Worm (Caenorhabditis elegans) whole organism, L2 larva: Measurements from ENCODE around the gene K02D10.2.

Experiments used
- C34F6.9 ChIP-seq: fragments of 150-350 bp; optimal IDR thresholded peaks from 2 replicates; lab custom pipeline; 2014; ENCODE audit warnings: missing biosample characterization, missing genetic modification characterization
- F13H6.1 ChIP-seq: sonication (generic microtip); optimal IDR thresholded peaks from 2 replicates; lab custom pipeline; 2016; ENCODE audit warnings: missing genetic modification characterization, missing compliant biosample characterization
- R02D3.7 ChIP-seq: fragments of 150-350 bp; optimal IDR thresholded peaks from 2 replicates; lab custom pipeline; 2014; ENCODE audit warnings: missing biosample characterization, missing genetic modification characterization
- Y55F3AM.14 ChIP-seq: fragments of 200-800 bp; sonication (Bioruptor generic); optimal IDR thresholded peaks from 2 replicates; lab custom pipeline; 2018; ENCODE audit warnings: mild to moderate bottlenecking, missing genetic modification characterization, missing compliant biosample characterization
- ZK546.5 ChIP-seq: sonication (generic microtip); optimal IDR thresholded peaks from 2 replicates; lab custom pipeline; 2017; ENCODE audit warnings: missing biosample characterization, missing genetic modification characterization
- alr-1 ChIP-seq: fragments of 150-350 bp; optimal IDR thresholded peaks from 2 replicates; lab custom pipeline; 2014; ENCODE audit warnings: missing biosample characterization, missing genetic modification characterization
- aly-2 ChIP-seq: fragments of 150-350 bp; optimal IDR thresholded peaks from 2 replicates; lab custom pipeline; 2014; ENCODE audit warnings: missing biosample characterization, missing genetic modification characterization
- ama-1 ChIP-seq: fragments of 150-350 bp; optimal IDR thresholded peaks from 2 replicates; lab custom pipeline; 2018; ENCODE audit warnings: inconsistent platforms
- blmp-1 ChIP-seq: sonication (generic microtip); optimal IDR thresholded peaks from 2 replicates; lab custom pipeline; 2017; ENCODE audit warnings: missing genetic modification characterization, mild to moderate bottlenecking, missing compliant biosample characterization, antibody characterized with exemption, moderate library complexity; ENCODE audit not compliant: insufficient read depth
- ceh-16 ChIP-seq: fragments of 150-350 bp; optimal IDR thresholded peaks from 2 replicates; lab custom pipeline; 2014; ENCODE audit warnings: missing biosample characterization, missing genetic modification characterization
- ceh-82 ChIP-seq: fragments of 150-350 bp; optimal IDR thresholded peaks from 2 replicates; lab custom pipeline; 2014; ENCODE audit warnings: missing biosample characterization, missing genetic modification characterization
- crh-2 ChIP-seq: sonication (generic microtip); optimal IDR thresholded peaks from 2 replicates; lab custom pipeline; 2017; ENCODE audit warnings: missing biosample characterization, missing genetic modification characterization
- dmd-4 ChIP-seq: sonication (generic microtip); optimal IDR thresholded peaks from 2 replicates; lab custom pipeline; 2017; ENCODE audit warnings: missing biosample characterization, missing genetic modification characterization
- egl-27 ChIP-seq: sonication (generic microtip); optimal IDR thresholded peaks from 3 replicates; lab custom pipeline; 2017; ENCODE audit warnings: missing biosample characterization, missing genetic modification reagents, missing genetic modification characterization
- elt-1 ChIP-seq: fragments of 150-350 bp; optimal IDR thresholded peaks from 2 replicates; lab custom pipeline; 2014; ENCODE audit warnings: missing biosample characterization, missing genetic modification characterization
- elt-3 ChIP-seq: sonication (generic microtip); optimal IDR thresholded peaks from 2 replicates; lab custom pipeline; 2017; ENCODE audit warnings: missing biosample characterization, missing genetic modification characterization
- fos-1 ChIP-seq: fragments of 150-350 bp; optimal IDR thresholded peaks from 2 replicates; lab custom pipeline; 2014; ENCODE audit warnings: missing biosample characterization, missing genetic modification characterization
- gmeb-1 ChIP-seq: fragments of 150-350 bp; optimal IDR thresholded peaks from 2 replicates; lab custom pipeline; 2014; ENCODE audit warnings: missing biosample characterization, missing genetic modification characterization
- lin-11 ChIP-seq: fragments of 150-350 bp; sonication (generic microtip); optimal IDR thresholded peaks from 2 replicates; lab custom pipeline; 2014; ENCODE audit warnings: missing biosample characterization, missing genetic modification characterization, inconsistent platforms, mixed read lengths
- lin-13 ChIP-seq: fragments of 150-350 bp; optimal IDR thresholded peaks from 2 replicates; lab custom pipeline; 2014; ENCODE audit warnings: missing biosample characterization, missing genetic modification reagents, missing genetic modification characterization
- lsy-2 ChIP-seq, 2 experiments: fragments of 150-350 bp in 1 of 2; sonication (generic microtip) in 1 of 2; optimal IDR thresholded peaks; 2 replicates each; lab custom pipeline; 2014 to 2017; ENCODE audit warnings: missing biosample characterization in 2 of 2, missing genetic modification characterization in 2 of 2
- mab-5 ChIP-seq: fragments of 150-350 bp; optimal IDR thresholded peaks from 2 replicates; lab custom pipeline; 2014; ENCODE audit warnings: missing biosample characterization, missing genetic modification characterization
- mbf-1 ChIP-seq: sonication (generic microtip); optimal IDR thresholded peaks from 2 replicates; lab custom pipeline; 2017; ENCODE audit warnings: missing biosample characterization, missing genetic modification characterization
- mdl-1 ChIP-seq, 2 experiments: fragments of 150-350 bp in 1 of 2; sonication (generic microtip) in 1 of 2; optimal IDR thresholded peaks; 2 replicates each; lab custom pipeline; 2017; ENCODE audit warnings: missing biosample characterization in 2 of 2, missing genetic modification characterization in 2 of 2
- nhr-10 ChIP-seq: sonication (generic microtip); optimal IDR thresholded peaks from 2 replicates; lab custom pipeline; 2017; ENCODE audit warnings: missing biosample characterization, missing genetic modification characterization
- nhr-11 ChIP-seq: fragments of 150-350 bp; optimal IDR thresholded peaks from 2 replicates; lab custom pipeline; 2014; ENCODE audit warnings: missing biosample characterization, missing genetic modification characterization
- nhr-12 ChIP-seq: fragments of 150-350 bp; optimal IDR thresholded peaks from 2 replicates; lab custom pipeline; 2014; ENCODE audit warnings: missing biosample characterization, missing genetic modification characterization
- nhr-129 ChIP-seq: fragments of 150-350 bp; optimal IDR thresholded peaks from 2 replicates; lab custom pipeline; 2014; ENCODE audit warnings: missing biosample characterization, missing genetic modification characterization
- nhr-21 ChIP-seq: fragments of 150-350 bp; optimal IDR thresholded peaks from 2 replicates; lab custom pipeline; 2014; ENCODE audit warnings: missing biosample characterization, missing genetic modification characterization
- nhr-23 ChIP-seq: fragments of 150-350 bp; optimal IDR thresholded peaks from 2 replicates; lab custom pipeline; 2014; ENCODE audit warnings: missing biosample characterization, missing genetic modification reagents, missing genetic modification characterization
- nhr-25 ChIP-seq: fragments of 150-350 bp; sonication (generic microtip); optimal IDR thresholded peaks from 3 replicates; lab custom pipeline; 2014; ENCODE audit warnings: missing biosample characterization, missing genetic modification characterization
- nhr-77 ChIP-seq: fragments of 150-350 bp; optimal IDR thresholded peaks from 2 replicates; lab custom pipeline; 2014; ENCODE audit warnings: missing biosample characterization, missing genetic modification characterization
- sem-4 ChIP-seq: fragments of 150-350 bp; optimal IDR thresholded peaks from 2 replicates; lab custom pipeline; 2014; ENCODE audit warnings: missing biosample characterization, missing genetic modification reagents, missing genetic modification characterization
- skn-1 ChIP-seq: sonication (generic microtip); optimal IDR thresholded peaks from 2 replicates; lab custom pipeline; 2017; ENCODE audit warnings: missing biosample characterization, missing genetic modification characterization
- sma-3 ChIP-seq: sonication (generic microtip); optimal IDR thresholded peaks from 2 replicates; lab custom pipeline; 2016; ENCODE audit warnings: missing genetic modification reagents, missing genetic modification characterization, missing compliant biosample characterization
- sma-9 ChIP-seq, 2 experiments: fragments of 150-350 bp in 1 of 2; sonication (generic microtip) in 1 of 2; optimal IDR thresholded peaks; 2 replicates each; lab custom pipeline; 2014 to 2016; ENCODE audit warnings: missing genetic modification characterization in 2 of 2, mild to moderate bottlenecking in 1 of 2, missing biosample characterization in 1 of 2, missing compliant biosample characterization in 1 of 2, missing genetic modification reagents in 1 of 2, moderate library complexity in 1 of 2
- snpc-4 ChIP-seq: fragments of 150-350 bp; optimal IDR thresholded peaks from 2 replicates; lab custom pipeline; 2014; ENCODE audit warnings: missing biosample characterization, missing genetic modification characterization
- unc-39 ChIP-seq: fragments of 150-350 bp; optimal IDR thresholded peaks from 2 replicates; lab custom pipeline; 2014; ENCODE audit warnings: missing biosample characterization, missing genetic modification characterization
- unc-55 ChIP-seq: fragments of 150-350 bp; sonication (generic microtip); optimal IDR thresholded peaks from 3 replicates; lab custom pipeline; 2014; ENCODE audit warnings: missing biosample characterization, missing genetic modification reagents, missing genetic modification characterization
- unc-62 ChIP-seq: fragments of 150-350 bp; optimal IDR thresholded peaks from 2 replicates; lab custom pipeline; 2014; ENCODE audit warnings: missing biosample characterization, missing genetic modification reagents, missing genetic modification characterization
- zag-1 ChIP-seq: fragments of 150-350 bp; optimal IDR thresholded peaks from 2 replicates; lab custom pipeline; 2014; ENCODE audit warnings: missing biosample characterization, missing genetic modification characterization
- ztf-11 ChIP-seq: sonication (generic microtip); optimal IDR thresholded peaks from 2 replicates; lab custom pipeline; 2017; ENCODE audit warnings: missing biosample characterization, missing genetic modification characterization
- ztf-4 ChIP-seq: fragments of 150-350 bp; optimal IDR thresholded peaks from 2 replicates; lab custom pipeline; 2014; ENCODE audit warnings: missing biosample characterization, missing genetic modification characterization

K02D10.2 gene

ce11 chrIII:8788690-8789089, 17.6 kb upstream of the K02D10.2 start:
- TF ChIP-seq unc-55 (GFP tag; lab: Kevin White, UChicago), result peak; percentile 3
- peak; percentile 33 for TF ChIP-seq C34F6.9
- TF ChIP-seq alr-1 (tag; lab: Kevin White, UChicago), result no peak
- peak; percentile 16 for TF ChIP-seq F13H6.1 (tag; lab: Kevin White, UChicago)

DNA sequence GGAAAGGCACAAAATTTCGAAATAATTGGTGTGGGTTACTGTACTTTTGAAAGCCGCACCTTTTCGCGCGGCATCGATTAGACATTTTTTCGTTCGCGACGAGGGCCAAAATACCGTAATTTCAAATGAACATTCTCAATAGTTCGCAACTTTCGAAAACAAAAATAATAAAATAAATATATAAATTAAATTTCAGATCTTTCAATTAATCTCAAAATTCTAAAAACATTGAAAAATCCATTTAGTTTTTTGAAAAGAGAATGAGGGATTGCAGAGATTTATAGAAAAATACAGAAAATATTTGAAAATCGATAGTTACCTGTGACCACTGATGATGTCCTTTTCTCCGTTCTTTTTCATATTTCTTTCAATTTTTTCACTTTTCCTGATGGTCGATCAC, 15.0 kb upstream of the K02D10.2 start, which contains the start of gene K02D10.8:
TSS of gene K02D10.8 (plus strand) at position 301 of the 400 bp plus-strand sequence.
- no peak for TF ChIP-seq C34F6.9
- no peak for TF ChIP-seq nhr-21 (tag; lab: Kevin White, UChicago)
- no peak for TF ChIP-seq R02D3.7 (tag; lab: Kevin White, UChicago)
- TF ChIP-seq unc-55 (GFP tag; lab: Kevin White, UChicago), result no peak
- TF ChIP-seq lin-13 (GFP tag; lab: Kevin White, UChicago), result no peak
- TF ChIP-seq gmeb-1 (tag; lab: Kevin White, UChicago), result no peak
- TF ChIP-seq nhr-129 (tag; lab: Kevin White, UChicago), result no peak
- TF ChIP-seq snpc-4, result no peak

- TF ChIP-seq blmp-1 (tag; lab: Kevin White, UChicago) (no peak), nhr-21 (tag; lab: Kevin White, UChicago) (no peak), nhr-25 (tag; lab: Kevin White, UChicago) (no peak), mbf-1 (tag; lab: Kevin White, UChicago) (no peak), R02D3.7 (tag; lab: Kevin White, UChicago) (no peak), fos-1 (tag; lab: Kevin White, UChicago) (peak; percentile 57), ceh-16 (no peak), aly-2 (tag; lab: Kevin White, UChicago) (no peak), nhr-129 (tag; lab: Kevin White, UChicago) (peak; percentile 91), zag-1 (tag; lab: Kevin White, UChicago) (no peak), snpc-4 (no peak), egl-27 (tag; lab: Kevin White, UChicago) (no peak), nhr-10 (tag; lab: Kevin White, UChicago) (no peak), ZK546.5 (tag; lab: Kevin White, UChicago) (no peak), unc-62 (GFP tag; lab: Kevin White, UChicago) (no peak), unc-39 (no peak), skn-1 (no peak), crh-2 (peak; percentile 93), elt-1 (tag; lab: Kevin White, UChicago) (no peak), mdl-1 (tag; optimal IDR thresholded peaks at IDR 0.05; lab: Kevin White, UChicago) (peak; percentile 66 to 86), lin-11 (peak; percentile 53), Y55F3AM.14 (GFP tag; lab: Kevin White, UChicago) (no peak), alr-1 (tag; lab: Kevin White, UChicago) (no peak), nhr-77 (tag; lab: Kevin White, UChicago) (no peak), C34F6.9 (peak; percentile 87), gmeb-1 (tag; lab: Kevin White, UChicago) (peak; percentile 18), ztf-4 (tag; lab: Kevin White, UChicago) (no peak), unc-55 (GFP tag; lab: Kevin White, UChicago) (peak; percentile 54), ceh-82 (no peak), nhr-23 (tag; lab: Kevin White, UChicago) (no peak), lsy-2 (tag; optimal IDR thresholded peaks at IDR 0.05; lab: Kevin White, UChicago) (peak in 1 of 2 experiments; percentile 59), sma-9 (GFP tag; optimal IDR thresholded peaks at IDR 0.05; lab: Kevin White, UChicago) (peak; percentile 88), sma-9 (tag; optimal IDR thresholded peaks at IDR 0.05; lab: Kevin White, UChicago) (no peak), sem-4 (peak; percentile 12), lin-13 (GFP tag; lab: Kevin White, UChicago) (no peak), mab-5 (tag; lab: Kevin White, UChicago) (no peak), ama-1 (no peak), dmd-4 (tag; lab: Kevin White, UChicago) (no peak), nhr-12 (tag; lab: Kevin White, UChicago) (no peak), sma-3 (GFP tag; lab: Kevin White, UChicago) (no peak), elt-3 (no peak), F13H6.1 (tag; lab: Kevin White, UChicago) (peak; percentile 81), ztf-11 (tag; lab: Kevin White, UChicago) (no peak), nhr-11 (no peak)
Observed at ce11 chrIII:8785426-8785825, 14.4 kb upstream of the K02D10.2 start.
